Fruit fly (Drosophila melanogaster) whole organism, wandering third instar larva: ENCODE measurements around the gene NijC.

Experiments used
- Abd-B ChIP-seq: fragments of >200 bp; optimal IDR thresholded peaks from 2 replicates; lab custom pipeline; 2017; ENCODE audit warnings: missing biosample characterization, missing genetic modification characterization
- CG32264 ChIP-seq: fragments of 200-800 bp; sonication (Bioruptor generic); optimal IDR thresholded peaks from 2 replicates; lab custom pipeline; 2016; ENCODE audit warnings: missing biosample characterization, missing genetic modification characterization
- Dfd ChIP-seq: fragments of >200 bp; optimal IDR thresholded peaks from 2 replicates; lab custom pipeline; 2017; ENCODE audit warnings: missing biosample characterization, missing genetic modification characterization
- Dif ChIP-seq: fragments of 200-275, 200-300 bp; sonication (Bioruptor generic); optimal IDR thresholded peaks from 2 replicates; lab custom pipeline; 2018; ENCODE audit warnings: missing biosample characterization, missing genetic modification characterization; ENCODE audit not compliant: partially characterized antibody
- GATAd ChIP-seq: sonication (Bioruptor generic); optimal IDR thresholded peaks from 2 replicates; lab custom pipeline; 2016; ENCODE audit warnings: missing biosample characterization, missing genetic modification characterization
- HLH106 ChIP-seq: fragments of 200-800 bp; optimal IDR thresholded peaks from 3 replicates; lab custom pipeline; 2019; ENCODE audit warnings: missing biosample characterization, mild to moderate bottlenecking, missing genetic modification characterization, moderate library complexity
- Jra ChIP-seq: sonication (Bioruptor generic); optimal IDR thresholded peaks from 2 replicates; lab custom pipeline; 2016; ENCODE audit warnings: missing biosample characterization, missing genetic modification characterization
- Mio ChIP-seq: sonication (Bioruptor generic); optimal IDR thresholded peaks from 2 replicates; lab custom pipeline; 2016; ENCODE audit warnings: missing biosample characterization, missing genetic modification characterization
- Myc ChIP-seq: fragments of >200 bp; optimal IDR thresholded peaks from 2 replicates; lab custom pipeline; 2017
- N ChIP-seq: fragments of >200 bp; optimal IDR thresholded peaks from 2 replicates; lab custom pipeline; 2018; ENCODE audit warnings: missing biosample characterization, missing external identifiers, missing genetic modification characterization
- Sp1 ChIP-seq: fragments of 200-800 bp; sonication (Bioruptor generic); optimal IDR thresholded peaks from 3 replicates; lab custom pipeline; 2019; ENCODE audit warnings: missing biosample characterization, mild to moderate bottlenecking, missing genetic modification characterization, moderate library complexity
- Vsx2 ChIP-seq: fragments of 200-300, 225-300 bp; sonication (Bioruptor generic); optimal IDR thresholded peaks from 2 replicates; lab custom pipeline; 2018; ENCODE audit warnings: missing biosample characterization, missing genetic modification characterization; ENCODE audit not compliant: partially characterized antibody
- dl ChIP-seq, 2 experiments: fragments of 175-275, 200-275 bp in 1 of 2; fragments of 200-275 bp in 1 of 2; sonication (Bioruptor generic); optimal IDR thresholded peaks; lab custom pipeline; 2018; ENCODE audit warnings: mild to moderate bottlenecking in 2 of 2, missing biosample characterization in 2 of 2, missing genetic modification characterization in 2 of 2, moderate library complexity in 2 of 2; ENCODE audit not compliant: partially characterized antibody in 2 of 2, insufficient read depth in 1 of 2
- dmrt93B ChIP-seq: fragments of 200-800 bp; sonication (Bioruptor generic); optimal IDR thresholded peaks from 2 replicates; lab custom pipeline; 2018; ENCODE audit warnings: missing biosample characterization, mild to moderate bottlenecking, missing genetic modification characterization
- dsf ChIP-seq: sonication (Bioruptor generic); optimal IDR thresholded peaks from 2 replicates; lab custom pipeline; 2016; ENCODE audit warnings: missing biosample characterization, missing genetic modification characterization, borderline replicate concordance
- ey ChIP-seq: fragments of 200-800 bp; sonication (Bioruptor generic); optimal IDR thresholded peaks from 2 replicates; lab custom pipeline; 2016; ENCODE audit warnings: missing biosample characterization, missing genetic modification characterization
- foxo ChIP-seq, 2 experiments: fragments of 200-800 bp; sonication (Bioruptor generic); optimal IDR thresholded peaks; 2 replicates in 1 of 2; 3 replicates in 1 of 2; lab custom pipeline; 2016 to 2017; ENCODE audit warnings: missing biosample characterization in 2 of 2, missing genetic modification characterization in 2 of 2
- fru ChIP-seq: fragments of 200-800 bp; sonication (Bioruptor generic); optimal IDR thresholded peaks from 3 replicates; lab custom pipeline; 2016; ENCODE audit warnings: missing biosample characterization, mild to moderate bottlenecking, missing genetic modification characterization
- h ChIP-seq: fragments of 200-800 bp; sonication (Bioruptor generic); optimal IDR thresholded peaks from 3 replicates; lab custom pipeline; 2016; ENCODE audit warnings: missing biosample characterization, mild to moderate bottlenecking, missing genetic modification characterization
- jim ChIP-seq: fragments of 175-275, 200-325 bp; sonication (Bioruptor generic); optimal IDR thresholded peaks from 2 replicates; lab custom pipeline; 2016; ENCODE audit warnings: missing biosample characterization, mild to moderate bottlenecking, missing genetic modification characterization
- lola ChIP-seq: fragments of >200 bp; optimal IDR thresholded peaks from 2 replicates; lab custom pipeline; 2017; ENCODE audit warnings: missing biosample characterization, missing genetic modification characterization
- pan ChIP-seq: fragments of >200 bp; optimal IDR thresholded peaks from 2 replicates; lab custom pipeline; 2017
- psq ChIP-seq: fragments of 200-800 bp; sonication (Bioruptor generic); optimal IDR thresholded peaks from 3 replicates; lab custom pipeline; 2017; ENCODE audit warnings: missing biosample characterization, mild to moderate bottlenecking, missing genetic modification characterization, moderate library complexity
- sv ChIP-seq: fragments of 200-800 bp; sonication (Bioruptor generic); optimal IDR thresholded peaks from 3 replicates; lab custom pipeline; 2016; ENCODE audit warnings: missing biosample characterization, missing genetic modification characterization
- usp ChIP-seq: fragments of >200 bp; optimal IDR thresholded peaks from 2 replicates; lab custom pipeline; 2017; ENCODE audit warnings: missing biosample characterization, missing genetic modification characterization

NijC gene

dm6 chr3R:12649099-12650029, 45.6 kb upstream of the NijC start:
- no peak for TF ChIP-seq Dfd (GFP tag; lab: Kevin White, UChicago)
- no peak for TF ChIP-seq dsf (GFP tag; lab: Kevin White, UChicago)
- no peak for TF ChIP-seq Jra (GFP tag; lab: Kevin White, UChicago)
- no peak for TF ChIP-seq dmrt93B (GFP tag; lab: Kevin White, UChicago)
- TF ChIP-seq ey (GFP tag; lab: Kevin White, UChicago): no peak
- no peak for TF ChIP-seq Sp1

- TF ChIP-seq h (GFP tag; lab: Kevin White, UChicago) (no peak), dmrt93B (GFP tag; lab: Kevin White, UChicago) (no peak), Jra (GFP tag; lab: Kevin White, UChicago) (no peak), dsf (GFP tag; lab: Kevin White, UChicago) (no peak), lola (GFP tag; lab: Kevin White, UChicago) (no peak), jim (GFP tag; lab: Kevin White, UChicago) (no peak)
- TF ChIP-seq, all 38 proteins: peak for 0
Measured at dm6 chr3R:12650537-12650936, 44.4 kb upstream of the NijC start.

dm6 chr3R:12652736-12653135, 42.2 kb upstream of the NijC start:
- TF ChIP-seq ey (GFP tag; lab: Kevin White, UChicago) (no peak), dl (GFP tag; optimal IDR thresholded peaks at IDR 0.05; lab: Kevin White, UChicago; ENCODE audit: insufficient read depth in 1 of 2, partially characterized antibody in 2 of 2) (no peak), N (GFP tag; lab: Kevin White, UChicago) (peak; percentile 13), Myc (lab: Kevin White, UChicago) (peak; percentile 83)

DNA sequence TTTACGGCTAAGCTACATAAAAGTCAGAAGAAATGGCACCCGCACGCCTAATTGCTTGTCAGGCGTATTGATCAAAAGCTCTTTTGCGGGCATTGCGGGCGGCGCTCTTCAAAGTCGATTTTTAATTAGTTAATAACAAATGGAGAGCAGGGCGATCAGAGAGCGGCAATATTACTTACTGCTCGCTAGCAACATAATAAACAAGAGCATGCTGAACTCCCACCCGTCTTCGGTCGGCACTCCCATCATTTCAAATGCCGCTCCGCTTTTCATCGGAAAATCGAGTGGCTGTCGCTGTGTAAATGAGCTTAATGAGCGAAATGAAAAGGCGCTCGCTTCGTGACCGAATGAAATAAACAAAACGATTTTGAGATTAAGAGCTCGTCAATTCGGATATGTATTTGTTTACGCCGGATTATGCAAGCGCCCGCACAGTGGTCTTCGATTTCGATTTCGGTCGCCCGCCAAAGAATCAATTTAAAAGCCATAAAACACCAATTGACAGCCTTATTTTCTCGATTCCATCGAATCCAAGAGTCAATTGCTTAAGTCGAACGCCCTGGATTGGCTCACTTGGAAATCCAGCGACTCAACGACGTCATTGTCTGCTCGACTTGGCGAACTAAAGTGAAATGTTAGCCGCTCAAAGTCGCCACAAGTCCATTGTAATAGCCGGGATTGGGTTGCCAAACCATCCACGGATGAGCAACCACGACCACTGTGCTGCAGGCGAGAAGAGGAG, 41.2 kb upstream of the NijC start:
- TF ChIP-seq sv: peak; percentile 61
- no peak for TF ChIP-seq Vsx2 (GFP tag; lab: Kevin White, UChicago)

DNA sequence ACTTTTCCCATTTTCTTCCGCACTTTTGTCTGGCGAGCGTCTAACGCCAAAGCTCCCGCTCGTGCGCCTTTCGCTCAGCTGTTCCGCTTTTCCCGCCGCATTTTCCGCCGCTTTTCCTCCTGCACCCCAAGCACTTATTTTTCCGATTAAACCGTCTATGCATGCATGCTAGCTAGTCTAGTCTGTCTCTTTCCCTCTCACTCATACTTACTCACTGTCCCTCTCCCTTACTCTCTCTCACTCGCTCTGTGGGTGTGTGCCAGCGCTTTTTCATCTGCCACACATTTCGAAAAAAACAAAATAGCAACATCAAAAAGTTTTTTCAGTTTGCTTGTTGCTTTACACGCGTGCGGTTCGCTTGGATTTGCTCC, 40.7 kb upstream of the NijC start, which contains the start of gene CG6225:
TSS of gene CG6225 (plus strand) at position 325 of the 371 bp plus-strand sequence.
- no peak for TF ChIP-seq HLH106 (tag; lab: Kevin White, UChicago)
- TF ChIP-seq CG32264 (GFP tag; lab: Kevin White, UChicago): no peak
- TF ChIP-seq jim (GFP tag; lab: Kevin White, UChicago): no peak
- no peak for TF ChIP-seq Dif (GFP tag; lab: Kevin White, UChicago)
- TF ChIP-seq psq (GFP tag; lab: Kevin White, UChicago): no peak
- TF ChIP-seq h (GFP tag; lab: Kevin White, UChicago): no peak
- TF ChIP-seq Mio (GFP tag; lab: Kevin White, UChicago): no peak
- TF ChIP-seq Abd-B (GFP tag; lab: Kevin White, UChicago): no peak
- TF ChIP-seq dl (GFP tag; optimal IDR thresholded peaks at IDR 0.05; lab: Kevin White, UChicago; ENCODE audit: insufficient read depth in 1 of 2, partially characterized antibody in 2 of 2): no peak
- no peak for TF ChIP-seq Sp1
- no peak for TF ChIP-seq sv
- TF ChIP-seq usp (GFP tag; lab: Kevin White, UChicago): no peak
- no peak for TF ChIP-seq pan (lab: Kevin White, UChicago)
- TF ChIP-seq Dfd (GFP tag; lab: Kevin White, UChicago): no peak
- no peak for TF ChIP-seq fru (GFP tag; lab: Kevin White, UChicago)
- no peak for TF ChIP-seq GATAd
- no peak for TF ChIP-seq ey (GFP tag; lab: Kevin White, UChicago)
- TF ChIP-seq Vsx2 (GFP tag; lab: Kevin White, UChicago): no peak
- TF ChIP-seq foxo (GFP tag; optimal IDR thresholded peaks at IDR 0.05; lab: Kevin White, UChicago): no peak
